Fruit fly (Drosophila melanogaster) ovary, adult (tissue): ENCODE results near the gene CG14989.

Source experiments
- CG17801 ChIP-seq: fragments of 200-800 bp; optimal IDR thresholded peaks from 2 replicates; lab custom pipeline; 2019; ENCODE audit warnings: missing biosample characterization, mild to moderate bottlenecking, missing genetic modification characterization, moderate library complexity; ENCODE audit not compliant: partially characterized antibody

The CG14989 gene

dm6 chr3L:4087281-4087680, at the start of gene CG14989:
Gene CG14989, plus strand, starts transcription at chr3L:4087581.
- no peak for TF ChIP-seq CG17801 (GFP tag; lab: Kevin White, UChicago)

dm6 chr3L:4040247-4040925, 47.0 kb upstream of the CG14989 start, which contains the start of the genes CG11593 and Rcd5:
Gene CG11593, minus strand, starts transcription at chr3L:4040482.
Gene Rcd5, plus strand, starts transcription at chr3L:4040529.
- peak; percentile 23 for TF ChIP-seq CG17801 (GFP tag; lab: Kevin White, UChicago)

dm6 chr3L:4044497-4044896, 42.9 kb upstream of the CG14989 start:
- TF ChIP-seq CG17801 (GFP tag; lab: Kevin White, UChicago) = no peak

- TF ChIP-seq CG17801 (GFP tag; lab: Kevin White, UChicago) = no peak
These were observed 41.1 kb upstream of the CG14989 start, which contains the start of gene CG1136 for dm6 chr3L:4046289-4046688. Gene CG1136, plus strand, starts transcription at chr3L:4046596.

dm6 chr3L:4047635-4048034, 39.7 kb upstream of the CG14989 start, which contains the start of gene Dpy-30L2:
Gene Dpy-30L2, minus strand, starts transcription at chr3L:4047735.
- no peak for TF ChIP-seq CG17801 (GFP tag; lab: Kevin White, UChicago)

- no peak for TF ChIP-seq CG17801 (GFP tag; lab: Kevin White, UChicago)
These were observed 38.3 kb upstream of the CG14989 start for dm6 chr3L:4049082-4049481.

- no peak for TF ChIP-seq CG17801 (GFP tag; lab: Kevin White, UChicago)
These were observed 31.9 kb upstream of the CG14989 start for dm6 chr3L:4055438-4055962.

dm6 chr3L:4056812-4057211, 30.6 kb upstream of the CG14989 start:
- no peak for TF ChIP-seq CG17801 (GFP tag; lab: Kevin White, UChicago)

dm6 chr3L:4059293-4059820, 28.0 kb upstream of the CG14989 start, which contains the start of gene Ugt305A1:
Gene Ugt305A1, plus strand, starts transcription at chr3L:4059770.
- TF ChIP-seq CG17801 (GFP tag; lab: Kevin White, UChicago) = no peak

dm6 chr3L:4061921-4062474, 25.4 kb upstream of the CG14989 start, which contains the start of gene dib:
Gene dib, plus strand, starts transcription at chr3L:4062292.
- peak; percentile 22 for TF ChIP-seq CG17801 (GFP tag; lab: Kevin White, UChicago)

- TF ChIP-seq CG17801 (GFP tag; lab: Kevin White, UChicago) = no peak
These were observed 19.0 kb upstream of the CG14989 start for dm6 chr3L:4068368-4068767.

- TF ChIP-seq CG17801 (GFP tag; lab: Kevin White, UChicago) = no peak
These were observed 18.3 kb upstream of the CG14989 start, which contains the start of gene CG32259 for dm6 chr3L:4069069-4069468. Gene CG32259, plus strand, starts transcription at chr3L:4069369.

- peak; percentile 65 for TF ChIP-seq CG17801 (GFP tag; lab: Kevin White, UChicago)
These were observed 17.0 kb upstream of the CG14989 start for dm6 chr3L:4070221-4070995.

- TF ChIP-seq CG17801 (GFP tag; lab: Kevin White, UChicago) = no peak
These were observed 16.4 kb upstream of the CG14989 start for dm6 chr3L:4070996-4071379.
